Worm (Caenorhabditis elegans): ENCODE measurements around the gene cct-3.
"Not testable (repeated sequence)": the region's sequence is repeated elsewhere in the genome, so short reads cannot be mapped to it uniquely, and the experiment has no call there.

DNA sequence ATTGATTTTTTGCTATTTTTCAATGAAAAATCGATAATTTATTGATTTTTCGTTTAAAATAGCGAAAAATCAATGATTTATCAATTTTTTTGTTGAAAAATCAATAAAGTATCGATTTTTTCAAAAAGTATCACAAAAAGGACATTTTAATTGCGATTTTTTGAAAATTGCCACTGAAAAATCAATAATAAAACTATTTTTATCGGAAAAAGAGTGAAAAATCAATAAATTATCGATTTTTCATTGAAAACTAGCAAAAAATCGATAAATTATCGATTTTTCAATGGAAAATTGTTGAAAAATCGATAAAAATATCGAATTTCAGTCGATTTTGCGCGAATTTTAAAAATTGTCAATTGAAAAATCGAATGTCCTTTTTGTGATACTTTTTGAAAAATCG lies 8.4 kb upstream of the cct-3 start:
- TF ChIP-seq ZK546.5, ztf-4, lsy-12, ztf-11, nhr-11, elt-3 (tag; optimal IDR thresholded peaks at IDR 0.05): not testable (repeated sequence)

Data from whole organism, L3 larva.